Fruit fly (Drosophila melanogaster): Measurements from ENCODE around the gene Hk.
A peak's percentile ranks its signal among the peaks of the same experiment; 100 is the strongest.

The Hk gene

dm6 chrX:10263165-10263956 lies at the start of gene Hk (continued):
- TF ChIP-seq CG4328 (GFP tag; optimal IDR thresholded peaks at IDR 0.05) (no peak), CG18599 (GFP tag; optimal IDR thresholded peaks at IDR 0.05) (peak; percentile 77), CG14860 (GFP tag; IDR thresholded peaks at IDR 0.05; ENCODE audit: partially characterized antibody) (no peak), zfh2 (GFP tag; optimal IDR thresholded peaks at IDR 0.05) (peak; percentile 71), Doc2 (GFP tag; IDR thresholded peaks at IDR 0.05) (no peak), Lpt (GFP tag; optimal IDR thresholded peaks at IDR 0.05) (no peak), p53 (GFP tag; optimal IDR thresholded peaks at IDR 0.05) (no peak), NfI (GFP tag; optimal IDR thresholded peaks at IDR 0.05) (peak; percentile 25), CG3407 (GFP tag; optimal IDR thresholded peaks at IDR 0.05) (no peak), wor (GFP tag; IDR thresholded peaks at IDR 0.05) (no peak), C15 (GFP tag; IDR thresholded peaks at IDR 0.05) (no peak), CG14710 (tag; optimal IDR thresholded peaks at IDR 0.05) (no peak), E2f1 (GFP tag; IDR thresholded peaks at IDR 0.05) (no peak), bigmax (GFP tag; optimal IDR thresholded peaks at IDR 0.05) (no peak), Ptx1 (GFP tag; IDR thresholded peaks at IDR 0.05) (peak; percentile 34; the same call in 1 of the 2 replicates), CG13775 (GFP tag; optimal IDR thresholded peaks at IDR 0.05) (peak; percentile 55), Max (GFP tag; optimal IDR thresholded peaks at IDR 0.05) (no peak), sens (GFP tag) (peak; percentile 80), CG17912 (GFP tag; optimal IDR thresholded peaks at IDR 0.05) (no peak), bsh (GFP tag; optimal IDR thresholded peaks at IDR 0.05) (peak in 1 of 2 experiments; percentile 73), CG7556 (GFP tag; optimal IDR thresholded peaks at IDR 0.05) (peak; percentile 3), Dip3 (GFP tag; optimal IDR thresholded peaks at IDR 0.05) (peak; percentile 41), Hsf (GFP tag; optimal IDR thresholded peaks at IDR 0.05) (peak; percentile 52), Meics (GFP tag; optimal IDR thresholded peaks at IDR 0.05) (peak; percentile 58), bowl (GFP tag; IDR thresholded peaks at IDR 0.05) (no peak), lbe (GFP tag; optimal IDR thresholded peaks at IDR 0.05) (no peak), sima (GFP tag; optimal IDR thresholded peaks at IDR 0.05) (peak; percentile 2), ewg (GFP tag; optimal IDR thresholded peaks at IDR 0.05) (no peak), shn (GFP tag; optimal IDR thresholded peaks at IDR 0.05) (no peak), BEAF-32 (GFP tag; optimal IDR thresholded peaks at IDR 0.05) (no peak), CG7786 (GFP tag; optimal IDR thresholded peaks at IDR 0.05) (peak; percentile 61), CG12659 (GFP tag; optimal IDR thresholded peaks at IDR 0.05) (peak; percentile 39), CG7839 (tag; optimal IDR thresholded peaks at IDR 0.05) (peak; percentile 58), CG32532 (GFP tag; IDR thresholded peaks at IDR 0.05) (peak; percentile 56), CG4617 (GFP tag; optimal IDR thresholded peaks at IDR 0.05; ENCODE audit: borderline replicate concordance) (no peak), Nf-YC (tag; optimal IDR thresholded peaks at IDR 0.05) (no peak), CG13287 (GFP tag; IDR thresholded peaks at IDR 0.05; ENCODE audit: partially characterized antibody) (no peak), Jarid2 (GFP tag; optimal IDR thresholded peaks at IDR 0.05) (no peak), CG2120 (GFP tag; optimal IDR thresholded peaks at IDR 0.05) (peak; percentile 83), jumu (GFP tag; optimal IDR thresholded peaks at IDR 0.05) (no peak), CG2889 (GFP tag; IDR thresholded peaks at IDR 0.05) (no peak), sd (tag; optimal IDR thresholded peaks at IDR 0.05) (peak; percentile 38), CG11398 (GFP tag; optimal IDR thresholded peaks at IDR 0.05) (no peak), nmo (GFP tag; optimal IDR thresholded peaks at IDR 0.05) (peak; percentile 20), CG7928 (GFP tag; optimal IDR thresholded peaks at IDR 0.05) (no peak), CG11696 (GFP tag; IDR thresholded peaks at IDR 0.05) (0 out of 2 replicates have a peak, but pooled peaks have one; percentile 37), da (GFP tag; optimal IDR thresholded peaks at IDR 0.05) (no peak), CG15073 (GFP tag; optimal IDR thresholded peaks at IDR 0.05) (no peak), aop (GFP tag; IDR thresholded peaks at IDR 0.05) (no peak)

All from whole organism, embryonic.